Worm (Caenorhabditis elegans) whole organism, young adult: ENCODE data around the gene srw-112.

ENCODE experiments used
- B0261.1 ChIP-seq: sonication (generic microtip); optimal IDR thresholded peaks from 2 replicates; lab custom pipeline; 2016; ENCODE audit warnings: mild to moderate bottlenecking, missing genetic modification characterization, moderate library complexity, missing compliant biosample characterization
- C17E4.6 ChIP-seq: fragments of 200-800 bp; sonication (Bioruptor generic); IDR thresholded peaks from 2 replicates; pipeline ENCODE4 v1.3.6; 2022; ENCODE audit warnings: missing genetic modification reagents, missing genetic modification characterization, missing compliant biosample characterization
- D2030.7 ChIP-seq: fragments of 200-800 bp; sonication (Bioruptor generic); IDR thresholded peaks from 2 replicates; pipeline ENCODE4 v1.3.6; 2022; ENCODE audit warnings: missing genetic modification reagents, missing genetic modification characterization, missing compliant biosample characterization
- F10E7.11 ChIP-seq: sonication (generic microtip); optimal IDR thresholded peaks from 2 replicates; lab custom pipeline; 2017; ENCODE audit warnings: mild to moderate bottlenecking, missing genetic modification characterization, moderate library complexity, missing compliant biosample characterization
- F49E8.2 ChIP-seq: sonication (generic microtip); optimal IDR thresholded peaks from 3 replicates; lab custom pipeline; 2017; ENCODE audit warnings: missing genetic modification characterization, mild to moderate bottlenecking, missing compliant biosample characterization, antibody characterized with exemption, moderate library complexity; ENCODE audit not compliant: insufficient read depth
- K11D2.4 ChIP-seq: fragments of 200-800 bp; sonication (Bioruptor generic); IDR thresholded peaks from 2 replicates; pipeline ENCODE4 v1.3.6; 2022; ENCODE audit warnings: missing genetic modification reagents, missing genetic modification characterization, missing compliant biosample characterization
- K12H6.12 ChIP-seq: fragments of 200-800 bp; sonication (Bioruptor generic); optimal IDR thresholded peaks from 2 replicates; lab custom pipeline; 2018; ENCODE audit warnings: mild to moderate bottlenecking, missing genetic modification characterization, missing compliant biosample characterization
- ZK185.1 ChIP-seq: sonication (generic microtip); optimal IDR thresholded peaks from 2 replicates; lab custom pipeline; 2016; ENCODE audit warnings: mild to moderate bottlenecking, missing genetic modification characterization, missing compliant biosample characterization; ENCODE audit not compliant: poor library complexity, severe bottlenecking
- ama-1 ChIP-seq, 3 experiments: fragments of 150-350 bp in 1 of 3; sonication (generic microtip) in 2 of 3; optimal IDR thresholded peaks; 2 replicates each; lab custom pipeline; 2014 to 2018; ENCODE audit warnings: missing biosample characterization in 2 of 3, missing genetic modification characterization in 2 of 3, missing genetic modification reagents in 2 of 3
- ccch-3 ChIP-seq: fragments of 200-800 bp; sonication (Bioruptor generic); optimal IDR thresholded peaks from 2 replicates; lab custom pipeline; 2018; ENCODE audit warnings: mild to moderate bottlenecking, missing genetic modification characterization, missing compliant biosample characterization
- cebp-1 ChIP-seq, 2 experiments: fragments of 200-800 bp in 1 of 2; sonication (Bioruptor generic) in 1 of 2; sonication (generic microtip) in 1 of 2; IDR thresholded peaks in 1 of 2; optimal IDR thresholded peaks in 1 of 2; 2 replicates each; pipeline versions ENCODE4 v1.3.6 to Lab custom; 2017 to 2022; ENCODE audit warnings: missing compliant biosample characterization in 2 of 2, missing genetic modification characterization in 2 of 2, mild to moderate bottlenecking in 1 of 2, missing genetic modification reagents in 1 of 2, moderate library complexity in 1 of 2
- ceh-27 ChIP-seq: fragments of 200-800 bp; sonication (Bioruptor generic); optimal IDR thresholded peaks from 2 replicates; lab custom pipeline; 2018; ENCODE audit warnings: mild to moderate bottlenecking, missing genetic modification characterization, moderate library complexity, missing compliant biosample characterization
- chd-7 ChIP-seq: sonication (generic microtip); optimal IDR thresholded peaks from 2 replicates; lab custom pipeline; 2016; ENCODE audit warnings: mild to moderate bottlenecking, missing genetic modification characterization, moderate library complexity, missing compliant biosample characterization
- efl-1 ChIP-seq: fragments of 150-350 bp; optimal IDR thresholded peaks from 2 replicates; lab custom pipeline; 2014; ENCODE audit warnings: missing biosample characterization, missing genetic modification reagents, missing genetic modification characterization
- ets-4 ChIP-seq: fragments of 200-800 bp; sonication (Bioruptor generic); optimal IDR thresholded peaks from 2 replicates; lab custom pipeline; 2018; ENCODE audit warnings: mild to moderate bottlenecking, missing genetic modification characterization, missing compliant biosample characterization
- gei-17 ChIP-seq: fragments of 200-800 bp; sonication (Bioruptor generic); optimal IDR thresholded peaks from 2 replicates; lab custom pipeline; 2018; ENCODE audit warnings: mild to moderate bottlenecking, missing genetic modification characterization, missing compliant biosample characterization
- lag-1 ChIP-seq: fragments of 200-800 bp; sonication (Bioruptor generic); IDR thresholded peaks from 2 replicates; pipeline ENCODE4 v1.3.6; 2022; ENCODE audit warnings: missing genetic modification reagents, missing genetic modification characterization, missing compliant biosample characterization
- lsl-1 ChIP-seq: fragments of 200-800 bp; sonication (Bioruptor generic); optimal IDR thresholded peaks from 2 replicates; lab custom pipeline; 2018; ENCODE audit warnings: mild to moderate bottlenecking, missing genetic modification characterization, moderate library complexity, missing compliant biosample characterization
- lsy-27 ChIP-seq: sonication (generic microtip); optimal IDR thresholded peaks from 2 replicates; lab custom pipeline; 2017; ENCODE audit warnings: missing genetic modification characterization, mild to moderate bottlenecking, missing compliant biosample characterization, antibody characterized with exemption, missing genotype, borderline replicate concordance; ENCODE audit not compliant: insufficient read depth
- madf-3 ChIP-seq: fragments of 200-800 bp; sonication (Bioruptor generic); IDR thresholded peaks from 2 replicates; pipeline ENCODE4 v1.3.6; 2022; ENCODE audit warnings: missing genetic modification reagents, missing genetic modification characterization, missing compliant biosample characterization
- mxl-1 ChIP-seq: sonication (generic microtip); optimal IDR thresholded peaks from 2 replicates; lab custom pipeline; 2016; ENCODE audit warnings: missing genetic modification characterization, missing compliant biosample characterization
- nfyb-1 ChIP-seq: fragments of 200-800 bp; sonication (Bioruptor generic); IDR thresholded peaks from 2 replicates; pipeline ENCODE4 v1.3.6; 2022; ENCODE audit warnings: missing genetic modification reagents, missing genetic modification characterization, missing compliant biosample characterization
- nhr-27 ChIP-seq: fragments of 200-800 bp; sonication (Bioruptor generic); optimal IDR thresholded peaks from 2 replicates; lab custom pipeline; 2018; ENCODE audit warnings: mild to moderate bottlenecking, missing genetic modification characterization, moderate library complexity, missing compliant biosample characterization
- nhr-80 ChIP-seq: sonication (generic microtip); optimal IDR thresholded peaks from 2 replicates; lab custom pipeline; 2016; ENCODE audit warnings: missing genetic modification characterization, missing compliant biosample characterization
- pbrm-1 ChIP-seq: fragments of 200-800 bp; sonication (Bioruptor generic); IDR thresholded peaks from 2 replicates; pipeline ENCODE4 v1.3.6; 2022; ENCODE audit warnings: missing genetic modification reagents, missing genetic modification characterization, missing compliant biosample characterization
- repo-1 ChIP-seq: sonication (generic microtip); optimal IDR thresholded peaks from 2 replicates; lab custom pipeline; 2017; ENCODE audit warnings: mild to moderate bottlenecking, missing genetic modification characterization, missing compliant biosample characterization
- rpc-1 ChIP-seq, 2 experiments: fragments of 150-350 bp in 1 of 2; sonication (generic microtip) in 1 of 2; optimal IDR thresholded peaks; 2 replicates each; lab custom pipeline; 2014 to 2018; ENCODE audit warnings: missing biosample characterization in 1 of 2, missing genetic modification characterization in 1 of 2, missing genetic modification reagents in 1 of 2, missing genotype in 1 of 2
- snpc-1.1 ChIP-seq: sonication (generic microtip); optimal IDR thresholded peaks from 2 replicates; lab custom pipeline; 2017; ENCODE audit warnings: missing genetic modification characterization, mild to moderate bottlenecking, missing compliant biosample characterization, antibody characterized with exemption, moderate library complexity, missing genotype, missing genetic modification reagents; ENCODE audit not compliant: insufficient read depth
- snpc-3.4 ChIP-seq: sonication (generic microtip); optimal IDR thresholded peaks from 2 replicates; lab custom pipeline; 2017; ENCODE audit warnings: missing genetic modification characterization, mild to moderate bottlenecking, missing compliant biosample characterization, antibody characterized with exemption, moderate library complexity, missing genotype, missing genetic modification reagents
- tlf-1 ChIP-seq: fragments of 200-800 bp; sonication (Bioruptor generic); optimal IDR thresholded peaks from 2 replicates; lab custom pipeline; 2018; ENCODE audit warnings: mild to moderate bottlenecking, missing genetic modification characterization, missing compliant biosample characterization
- zfh-2 ChIP-seq: fragments of 200-800 bp; sonication (Bioruptor generic); conservative IDR thresholded peaks from 2 replicates; pipeline ENCODE4 v1.3.6; 2022; ENCODE audit warnings: missing genetic modification reagents, missing genetic modification characterization, missing compliant biosample characterization
- zim-3 ChIP-seq: sonication (generic microtip); optimal IDR thresholded peaks from 2 replicates; lab custom pipeline; 2017; ENCODE audit warnings: mild to moderate bottlenecking, missing genetic modification characterization, moderate library complexity, missing compliant biosample characterization
- ztf-22 ChIP-seq: fragments of 200-800 bp; sonication (Bioruptor generic); optimal IDR thresholded peaks from 2 replicates; lab custom pipeline; 2018; ENCODE audit warnings: mild to moderate bottlenecking, missing genetic modification characterization, moderate library complexity, missing compliant biosample characterization
- ztf-28 ChIP-seq: fragments of 200-800 bp; sonication (Bioruptor generic); IDR thresholded peaks from 2 replicates; pipeline ENCODE4 v1.3.6; 2022; ENCODE audit warnings: missing genetic modification reagents, missing genetic modification characterization, missing compliant biosample characterization
- ztf-6 ChIP-seq: fragments of 200-800 bp; sonication (Bioruptor generic); IDR thresholded peaks from 2 replicates; pipeline ENCODE4 v1.3.6; 2022; ENCODE audit warnings: missing genetic modification reagents, missing genetic modification characterization, missing compliant biosample characterization

Gene srw-112

DNA sequence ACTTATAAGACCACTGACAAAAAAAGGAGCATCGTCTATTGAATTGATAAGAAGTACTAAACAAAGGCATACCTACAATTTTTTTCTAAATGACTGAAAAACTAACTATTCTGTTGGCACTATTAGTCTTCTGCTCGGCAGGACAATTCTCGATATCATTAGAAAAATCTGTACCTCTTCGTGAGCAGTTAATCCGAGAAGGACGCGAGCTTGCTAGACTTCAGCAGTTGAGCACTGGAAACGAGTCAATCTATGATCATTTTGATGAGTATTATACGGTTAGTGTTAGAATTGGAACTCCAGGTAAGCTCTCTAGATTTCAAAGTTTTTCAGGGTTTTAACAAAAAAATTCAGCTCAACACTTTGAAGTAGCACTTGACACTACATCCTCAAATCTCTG lies 22.3 kb upstream of the srw-112 start, which contains the start of gene asp-7:
Gene asp-7, plus strand, starts transcription at position 81 of the 400 bp plus-strand sequence.
- TF ChIP-seq pbrm-1 (no peak), B0261.1 (tag; lab: Kevin White, UChicago) (no peak), ccch-3 (GFP tag; lab: Kevin White, UChicago) (no peak), snpc-1.1 (no peak), rpc-1 (optimal IDR thresholded peaks at IDR 0.05; lab: Kevin White, UChicago) (no peak), rpc-1 (tag; optimal IDR thresholded peaks at IDR 0.05; lab: Kevin White, UChicago) (no peak), nhr-27 (tag; lab: Kevin White, UChicago) (no peak), chd-7 (tag; lab: Kevin White, UChicago) (no peak), K12H6.12 (tag; lab: Kevin White, UChicago) (no peak), gei-17 (GFP tag; lab: Kevin White, UChicago) (no peak), madf-3 (no peak), efl-1 (no peak)

DNA sequence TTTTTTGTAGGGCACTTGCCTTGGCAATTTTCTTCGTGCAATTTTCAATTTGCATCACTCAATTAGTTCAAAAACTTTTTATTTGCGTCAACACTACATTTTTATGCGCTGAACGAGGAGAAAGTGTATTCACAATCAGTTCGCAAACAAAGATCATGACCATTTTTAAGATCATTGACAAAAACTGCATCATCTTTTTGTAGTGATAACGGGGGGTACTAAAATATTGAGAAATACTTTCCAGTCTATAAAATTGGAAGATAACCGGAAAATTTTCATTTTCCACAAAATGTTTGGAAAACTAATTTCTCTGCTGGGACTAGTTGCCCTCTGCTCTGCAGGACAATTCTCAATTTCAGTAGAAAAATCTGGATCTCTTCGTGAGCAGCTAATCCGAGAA lies 18.4 kb upstream of the srw-112 start, which contains the start of gene asp-8:
Gene asp-8, plus strand, starts transcription at position 276 of the 400 bp plus-strand sequence.
- TF ChIP-seq nhr-80 (tag; lab: Kevin White, UChicago) (peak; percentile 9), ZK185.1 (tag; lab: Kevin White, UChicago) (no peak), tlf-1 (GFP tag; lab: Kevin White, UChicago) (no peak), snpc-3.4 (no peak)

DNA sequence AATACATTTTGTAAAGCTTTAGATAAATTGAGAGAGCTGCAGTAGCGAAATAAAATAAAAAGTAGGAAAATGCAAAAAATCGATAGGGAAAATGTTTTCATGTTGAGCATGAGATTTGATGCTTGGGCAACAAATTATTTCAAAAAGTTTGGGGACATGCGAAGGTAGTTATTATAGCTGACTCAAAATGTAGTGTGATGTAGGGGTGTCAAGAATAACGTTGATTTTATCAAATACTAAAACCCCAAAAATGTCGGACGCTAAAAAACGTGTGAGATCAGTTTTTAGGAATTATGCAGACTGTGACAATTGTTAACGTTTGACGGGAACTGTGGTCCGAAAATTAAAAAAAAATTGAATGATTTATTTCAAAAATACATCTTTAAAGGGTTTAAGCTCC lies 15.4 kb upstream of the srw-112 start, which contains the start of gene irld-12:
Gene irld-12, minus strand, starts transcription at position 101 of the 400 bp plus-strand sequence.
- TF ChIP-seq zim-3 (tag; lab: Kevin White, UChicago) (no peak), ama-1 (optimal IDR thresholded peaks at IDR 0.05; lab: Kevin White, UChicago) (no peak), ama-1 (GFP tag; optimal IDR thresholded peaks at IDR 0.05; lab: Kevin White, UChicago) (no peak), cebp-1 (GFP tag; IDR thresholded peaks at IDR 0.05; lab: Robert Waterston, UW) (no peak), cebp-1 (tag; optimal IDR thresholded peaks at IDR 0.05; lab: Kevin White, UChicago) (no peak), D2030.7 (GFP tag; lab: Robert Waterston, UW) (no peak), K12H6.12 (tag; lab: Kevin White, UChicago) (no peak), mxl-1 (tag; lab: Kevin White, UChicago) (no peak), C17E4.6 (GFP tag; lab: Robert Waterston, UW) (no peak)

DNA sequence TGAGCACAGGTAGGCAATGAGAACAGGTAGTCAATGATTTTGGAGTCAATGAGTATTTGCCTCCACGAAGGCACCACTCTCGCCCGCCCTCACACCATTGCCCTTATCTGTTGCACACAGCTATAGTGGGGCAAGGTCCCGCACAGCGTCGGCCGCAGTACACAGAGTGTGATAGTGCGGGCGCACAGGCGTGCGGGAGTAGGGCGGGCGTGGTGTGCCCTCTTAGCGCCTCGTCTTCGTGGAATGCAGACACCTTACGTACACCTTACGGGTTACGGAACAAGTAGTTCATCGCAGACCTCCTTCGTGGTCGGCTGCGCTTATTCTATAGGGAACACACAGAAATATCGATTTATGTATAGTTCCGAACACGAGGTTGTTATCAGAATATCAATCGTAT lies 12.1 kb upstream of the srw-112 start:
- no peak for TF ChIP-seq lag-1 (GFP tag; lab: Robert Waterston, UW)
- TF ChIP-seq zfh-2 (GFP tag; lab: Robert Waterston, UW) = peak; percentile 67

DNA sequence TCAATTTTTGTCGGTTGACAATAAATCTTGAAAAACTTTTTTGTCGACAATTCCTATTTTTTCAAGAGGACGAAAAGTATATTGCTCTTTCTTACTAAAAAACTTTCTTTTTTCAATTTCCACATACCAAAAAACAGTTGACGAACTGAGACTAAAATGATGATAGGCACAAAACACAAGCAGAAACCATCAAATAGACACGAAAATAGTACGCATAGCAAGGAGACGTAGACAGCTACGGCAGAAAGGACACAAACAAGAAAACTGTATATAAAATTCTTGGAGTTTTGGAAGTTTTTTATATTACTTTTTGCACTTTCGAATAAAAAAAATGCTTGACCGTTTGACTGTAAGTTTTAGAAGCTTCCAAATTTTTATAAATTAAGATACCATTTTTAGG lies 8.3 kb upstream of the srw-112 start, which contains the start of gene K12D9.1:
Gene K12D9.1, plus strand, starts transcription at position 301 of the 400 bp plus-strand sequence.
- TF ChIP-seq lsy-27 (no peak), lsl-1 (no peak), ceh-27 (GFP tag; lab: Kevin White, UChicago) (no peak)

DNA sequence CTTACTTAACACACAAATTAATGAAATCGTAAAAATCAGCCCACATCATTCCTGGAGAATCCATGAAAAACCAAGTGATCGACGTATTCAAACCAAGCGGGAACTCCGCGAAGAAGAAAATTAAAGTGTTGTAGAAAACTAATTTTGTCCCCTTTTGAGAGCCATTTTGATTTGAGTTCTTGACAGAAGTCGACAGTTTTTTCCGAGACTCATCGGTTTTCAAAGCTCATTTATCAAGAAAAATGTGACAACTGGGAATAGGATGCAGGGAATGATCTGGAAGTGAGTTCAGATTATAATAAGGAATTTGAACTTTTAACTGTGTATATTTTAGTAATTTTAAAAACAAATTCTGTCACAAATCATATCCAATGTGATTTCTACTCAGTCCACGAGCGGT lies 5.5 kb upstream of the srw-112 start, which contains the start of gene srw-135:
Gene srw-135, minus strand, starts transcription at position 101 of the 400 bp plus-strand sequence.
- TF ChIP-seq F10E7.11 (tag; lab: Kevin White, UChicago) (no peak), ztf-22 (GFP tag; lab: Kevin White, UChicago) (no peak), K11D2.4 (GFP tag; lab: Robert Waterston, UW) (no peak), F49E8.2 (tag; lab: Kevin White, UChicago) (no peak), tlf-1 (GFP tag; lab: Kevin White, UChicago) (no peak), nfyb-1 (GFP tag; lab: Robert Waterston, UW) (no peak), zfh-2 (GFP tag; lab: Robert Waterston, UW) (no peak), ztf-6 (GFP tag; lab: Robert Waterston, UW) (no peak), ztf-28 (GFP tag; lab: Robert Waterston, UW) (no peak), ets-4 (GFP tag; lab: Kevin White, UChicago) (no peak), repo-1 (no peak)
